Worm (Caenorhabditis elegans): ENCODE results near the gene best-2.

best-2 gene

DNA sequence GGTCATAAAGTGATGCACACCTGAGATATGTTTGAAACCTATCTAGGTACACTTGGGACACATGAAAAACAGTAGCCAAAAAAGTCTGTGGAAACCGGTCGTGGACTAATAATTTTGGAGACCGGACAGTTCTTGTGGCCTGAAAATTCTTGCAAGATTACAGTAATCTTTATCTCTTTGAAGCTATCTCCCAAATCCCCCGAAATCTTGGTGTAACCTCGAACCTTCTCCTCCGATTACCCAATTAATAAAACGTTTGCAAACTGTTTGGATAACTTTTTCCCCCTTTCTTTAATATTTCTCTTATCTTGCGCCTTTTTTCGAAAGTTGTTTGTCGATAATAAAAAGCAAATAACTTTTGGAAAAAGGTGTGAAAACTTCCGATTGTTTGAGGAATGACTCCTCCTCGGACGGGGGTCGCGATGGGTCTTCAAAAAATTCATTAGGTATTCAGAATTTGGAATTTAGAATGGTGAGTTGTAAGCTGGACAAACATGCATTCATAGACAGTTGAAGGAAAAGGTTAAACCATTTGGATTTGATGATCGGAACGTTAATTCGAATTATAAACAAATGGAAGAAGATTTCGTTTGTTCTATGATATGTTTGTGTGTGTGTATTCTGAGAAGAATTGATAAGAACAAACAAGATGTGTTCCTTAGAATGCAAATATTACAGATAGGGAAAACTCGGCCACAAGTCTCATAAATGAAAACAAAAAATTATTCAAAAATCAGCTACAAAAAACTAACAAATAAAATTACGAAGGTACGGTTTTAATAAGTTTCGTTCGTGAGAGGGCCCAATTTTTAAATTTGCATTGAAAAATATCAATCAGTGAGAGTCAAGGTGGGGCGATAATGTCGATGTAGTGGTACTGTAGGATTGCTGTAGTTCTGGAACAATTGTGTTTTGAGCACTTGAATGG lies 29.8 kb downstream of the best-2 start:
- TF ChIP-seq lin-35 (GFP tag; optimal IDR thresholded peaks at IDR 0.05) (peak in 1 of 2 experiments; percentile 26), grh-1 (GFP tag; IDR thresholded peaks at IDR 0.05) (peak; percentile 31; the same call in 1 of the 2 replicates), mef-2 (tag; optimal IDR thresholded peaks at IDR 0.05) (no peak), ceh-63 (GFP tag; optimal IDR thresholded peaks at IDR 0.05) (no peak), snu-23 (GFP tag; optimal IDR thresholded peaks at IDR 0.05) (peak; percentile 24), ama-1 (optimal IDR thresholded peaks at IDR 0.05) (peak; percentile 67), sptf-1 (tag; optimal IDR thresholded peaks at IDR 0.05) (no peak), ztf-11 (tag; optimal IDR thresholded peaks at IDR 0.05) (no peak), irx-1 (tag; optimal IDR thresholded peaks at IDR 0.05) (no peak), nhr-71 (tag; optimal IDR thresholded peaks at IDR 0.05) (peak; percentile 48), swsn-7 (tag; optimal IDR thresholded peaks at IDR 0.05) (no peak), nhr-47 (tag; optimal IDR thresholded peaks at IDR 0.05) (peak; percentile 30), unc-98 (GFP tag; IDR thresholded peaks at IDR 0.05) (no peak), nhr-20 (tag; optimal IDR thresholded peaks at IDR 0.05) (peak; percentile 32), C16A3.4 (tag; optimal IDR thresholded peaks at IDR 0.05) (no peak), tbx-2 (tag; optimal IDR thresholded peaks at IDR 0.05) (no peak), blmp-1 (tag; optimal IDR thresholded peaks at IDR 0.05) (peak; percentile 4), nhr-85 (tag) (peak; percentile 54), nhr-90 (tag; optimal IDR thresholded peaks at IDR 0.05; ENCODE audit: poor library complexity) (peak; percentile 28), ets-5 (GFP tag; IDR thresholded peaks at IDR 0.05) (no peak)

DNA sequence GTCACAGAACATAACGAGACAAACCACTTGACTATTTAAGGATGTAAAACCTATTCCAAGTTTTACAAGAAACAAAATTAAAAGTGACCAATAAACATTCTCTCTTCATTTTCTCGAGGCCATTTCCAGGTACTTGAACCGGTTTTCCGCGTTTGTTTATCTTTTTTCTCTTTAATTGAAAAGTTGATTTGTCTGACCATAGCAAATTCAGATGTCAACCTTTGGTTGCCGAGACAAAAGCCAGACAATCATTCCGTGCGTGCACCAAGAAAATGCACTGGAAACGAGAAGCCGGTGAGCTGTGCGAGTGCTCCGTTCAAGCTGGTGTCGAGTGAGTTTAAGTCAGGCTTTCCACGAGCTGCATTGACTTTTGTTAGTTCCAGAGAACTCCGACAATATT lies 30.8 kb downstream of the best-2 start:
- TF ChIP-seq lin-13 (GFP tag; optimal IDR thresholded peaks at IDR 0.05), result no peak
- peak; percentile 48 for TF ChIP-seq lin-14 (GFP tag; optimal IDR thresholded peaks at IDR 0.05)
- peak in 1 of 2 experiments; percentile 25 for TF ChIP-seq lsy-2 (tag; optimal IDR thresholded peaks at IDR 0.05)
- TF ChIP-seq efl-1 (optimal IDR thresholded peaks at IDR 0.05), result no peak
- peak in 1 of 2 experiments; percentile 8 for TF ChIP-seq efl-1 (GFP tag; optimal IDR thresholded peaks at IDR 0.05 in 1 of 2)
- TF ChIP-seq lin-35 (GFP tag; optimal IDR thresholded peaks at IDR 0.05), result peak in 1 of 2 experiments; percentile 26
- peak in 2 of 6 experiments; percentile 30 to 62 for TF ChIP-seq elt-3 (tag; optimal IDR thresholded peaks at IDR 0.05)
- no peak for TF ChIP-seq unc-62 (GFP tag; optimal IDR thresholded peaks at IDR 0.05)
- peak; percentile 68 for TF ChIP-seq grh-1 (GFP tag; IDR thresholded peaks at IDR 0.05)
- TF ChIP-seq nhr-85 (tag), result peak; percentile 87
- peak; percentile 2 for TF ChIP-seq rnt-1 (tag; optimal IDR thresholded peaks at IDR 0.05)
- peak; percentile 10 for TF ChIP-seq snu-23 (GFP tag; optimal IDR thresholded peaks at IDR 0.05)
- TF ChIP-seq efl-3 (GFP tag; optimal IDR thresholded peaks at IDR 0.05), result no peak
- no peak for TF ChIP-seq alr-1 (tag; optimal IDR thresholded peaks at IDR 0.05; ENCODE audit: borderline replicate concordance)
- peak; percentile 39 for TF ChIP-seq nhr-20 (tag; optimal IDR thresholded peaks at IDR 0.05)
- peak; percentile 45 for TF ChIP-seq blmp-1 (tag; optimal IDR thresholded peaks at IDR 0.05)

DNA sequence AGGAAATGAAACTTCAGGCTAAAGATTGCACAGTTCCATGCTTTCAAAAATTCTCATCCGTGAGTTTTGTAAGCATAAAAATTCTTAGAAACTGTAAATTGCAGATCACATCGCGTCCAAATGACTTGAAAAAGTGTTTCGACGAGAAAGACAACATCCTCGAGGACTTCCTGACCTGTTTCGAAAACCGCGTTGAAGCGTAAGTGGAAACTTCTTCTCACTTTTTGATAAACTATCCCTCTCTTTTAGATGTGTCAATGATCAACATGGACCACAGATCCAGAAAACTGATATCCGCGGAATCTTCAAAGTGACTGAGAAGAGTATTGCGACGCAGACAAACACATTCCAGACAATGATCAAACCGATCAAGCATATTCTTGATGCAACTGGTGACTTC lies 32.0 kb downstream of the best-2 start:
- TF ChIP-seq efl-1 (optimal IDR thresholded peaks at IDR 0.05) (no peak), efl-1 (GFP tag; optimal IDR thresholded peaks at IDR 0.05 in 1 of 2) (peak in 1 of 2 experiments; percentile 10), ceh-88 (GFP tag; IDR thresholded peaks at IDR 0.05) (no peak), nhr-77 (tag; optimal IDR thresholded peaks at IDR 0.05) (no peak), aha-1 (tag; optimal IDR thresholded peaks at IDR 0.05) (no peak), mef-2 (tag; optimal IDR thresholded peaks at IDR 0.05) (no peak), nhr-12 (tag; optimal IDR thresholded peaks at IDR 0.05) (no peak), blmp-1 (tag; optimal IDR thresholded peaks at IDR 0.05) (peak; percentile 45)

DNA sequence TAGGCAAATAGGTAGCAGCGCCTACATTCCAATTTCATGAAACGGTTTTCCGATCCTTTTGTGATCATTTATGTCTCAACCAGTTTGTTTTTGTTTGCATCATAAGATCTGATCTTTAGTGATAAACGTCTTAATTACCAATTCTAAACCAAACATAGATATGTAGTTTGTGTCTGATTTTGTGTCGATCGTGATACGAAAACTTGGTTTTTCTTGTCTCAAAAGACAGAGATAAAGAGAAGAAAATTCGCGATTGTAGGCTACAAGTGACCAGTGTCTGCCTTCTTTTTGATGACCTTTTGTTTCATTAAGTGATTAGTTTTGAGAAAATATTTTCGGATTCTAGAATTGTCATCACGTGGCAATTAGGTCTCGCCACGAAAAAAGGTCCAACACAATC lies 32.7 kb downstream of the best-2 start:
- no peak for TF ChIP-seq lir-3 (tag; optimal IDR thresholded peaks at IDR 0.05; ENCODE audit: poor library complexity)
- peak; percentile 41 for TF ChIP-seq nhr-90 (tag; optimal IDR thresholded peaks at IDR 0.05; ENCODE audit: poor library complexity)
- no peak for TF ChIP-seq ama-1 (optimal IDR thresholded peaks at IDR 0.05)
- TF ChIP-seq lin-15B (tag; optimal IDR thresholded peaks at IDR 0.05), result no peak
- TF ChIP-seq tlp-1 (tag; optimal IDR thresholded peaks at IDR 0.05), result no peak
- peak; percentile 95 for TF ChIP-seq nhr-85 (tag)
- no peak for TF ChIP-seq unc-130 (tag; optimal IDR thresholded peaks at IDR 0.05)
- no peak for TF ChIP-seq ceh-90 (tag; optimal IDR thresholded peaks at IDR 0.05)
- TF ChIP-seq ceh-63 (GFP tag; optimal IDR thresholded peaks at IDR 0.05), result no peak
- no peak for TF ChIP-seq egl-27 (tag; optimal IDR thresholded peaks at IDR 0.05)
- TF ChIP-seq snpc-4 (tag; optimal IDR thresholded peaks at IDR 0.05), result no peak
- TF ChIP-seq pag-3 (tag; optimal IDR thresholded peaks at IDR 0.05; ENCODE audit: borderline replicate concordance, insufficient read depth), result no peak
- TF ChIP-seq ceh-82 (tag; optimal IDR thresholded peaks at IDR 0.05), result no peak
- TF ChIP-seq sptf-1 (tag; optimal IDR thresholded peaks at IDR 0.05), result no peak
- TF ChIP-seq swsn-7 (tag; optimal IDR thresholded peaks at IDR 0.05), result no peak
- TF ChIP-seq C04F5.9 (tag; optimal IDR thresholded peaks at IDR 0.05), result no peak
- no peak for TF ChIP-seq nhr-12 (tag; optimal IDR thresholded peaks at IDR 0.05)
- TF ChIP-seq ces-1 (GFP tag; optimal IDR thresholded peaks at IDR 0.05), result no peak
- no peak for TF ChIP-seq mef-2 (tag; optimal IDR thresholded peaks at IDR 0.05)

Data from whole organism, L1 larva.